Worm (Caenorhabditis elegans) whole organism, L2 larva: ENCODE measurements around the gene C25H3.16.

Experiments
- aly-2 ChIP-seq: fragments of 150-350 bp; optimal IDR thresholded peaks from 2 replicates; lab custom pipeline; 2014; ENCODE audit warnings: missing biosample characterization, missing genetic modification characterization
- ceh-16 ChIP-seq: fragments of 150-350 bp; optimal IDR thresholded peaks from 2 replicates; lab custom pipeline; 2014; ENCODE audit warnings: missing biosample characterization, missing genetic modification characterization
- gmeb-1 ChIP-seq: fragments of 150-350 bp; optimal IDR thresholded peaks from 2 replicates; lab custom pipeline; 2014; ENCODE audit warnings: missing biosample characterization, missing genetic modification characterization
- lin-13 ChIP-seq: fragments of 150-350 bp; optimal IDR thresholded peaks from 2 replicates; lab custom pipeline; 2014; ENCODE audit warnings: missing biosample characterization, missing genetic modification reagents, missing genetic modification characterization
- nhr-10 ChIP-seq: sonication (generic microtip); optimal IDR thresholded peaks from 2 replicates; lab custom pipeline; 2017; ENCODE audit warnings: missing biosample characterization, missing genetic modification characterization
- nhr-21 ChIP-seq: fragments of 150-350 bp; optimal IDR thresholded peaks from 2 replicates; lab custom pipeline; 2014; ENCODE audit warnings: missing biosample characterization, missing genetic modification characterization
- nhr-6 ChIP-seq: fragments of 150-350 bp; optimal IDR thresholded peaks from 2 replicates; lab custom pipeline; 2014; ENCODE audit warnings: missing biosample characterization, missing genetic modification characterization
- nhr-77 ChIP-seq: fragments of 150-350 bp; optimal IDR thresholded peaks from 2 replicates; lab custom pipeline; 2014; ENCODE audit warnings: missing biosample characterization, missing genetic modification characterization
- unc-62 ChIP-seq: fragments of 150-350 bp; optimal IDR thresholded peaks from 2 replicates; lab custom pipeline; 2014; ENCODE audit warnings: missing biosample characterization, missing genetic modification reagents, missing genetic modification characterization

DNA sequence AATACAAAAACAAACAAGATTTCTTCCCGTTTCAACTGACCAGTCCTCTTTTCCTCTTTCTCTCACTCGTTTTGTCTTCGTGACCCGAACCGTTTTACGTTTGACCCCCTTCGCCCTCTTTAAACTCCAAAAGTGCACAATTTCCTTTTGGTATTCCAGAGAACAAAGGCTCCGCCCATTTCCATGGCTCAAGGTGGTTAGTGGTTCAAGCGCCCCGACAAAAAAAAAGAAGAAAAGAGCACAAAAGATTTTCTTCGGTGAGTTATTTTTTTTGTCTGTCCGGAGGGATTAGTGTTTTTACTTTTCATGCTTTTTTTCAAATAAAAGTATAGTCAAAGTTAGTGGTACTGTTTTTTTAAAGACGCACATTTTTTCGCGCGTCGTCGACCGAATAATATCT lies 41.4 kb downstream of the C25H3.16 start, which contains the start of gene osta-2:
- TF ChIP-seq ceh-16 (tag; lab: Kevin White, UChicago): no peak
- no peak for TF ChIP-seq nhr-6 (tag; lab: Kevin White, UChicago)
- TF ChIP-seq lin-13: no peak
- TF ChIP-seq nhr-10: no peak
- TF ChIP-seq aly-2 (tag; lab: Kevin White, UChicago): no peak
- TF ChIP-seq nhr-21 (tag; lab: Kevin White, UChicago): no peak
- no peak for TF ChIP-seq gmeb-1 (tag; lab: Kevin White, UChicago)
- TF ChIP-seq nhr-77: no peak
- no peak for TF ChIP-seq unc-62 (GFP tag; lab: Kevin White, UChicago)
